Fruit fly (Drosophila melanogaster) whole organism, adult: ENCODE measurements around the gene tth.

Experiments used
- CG7045 ChIP-seq: fragments of 200-800 bp; sonication (Bioruptor generic); optimal IDR thresholded peaks from 2 replicates; lab custom pipeline; 2017; ENCODE audit warnings: missing biosample characterization, mild to moderate bottlenecking, missing genetic modification characterization
- Clk ChIP-seq: fragments of 200-800 bp; sonication (Bioruptor generic); optimal IDR thresholded peaks from 2 replicates; lab custom pipeline; 2017; ENCODE audit warnings: missing biosample characterization, missing genetic modification characterization

- TF ChIP-seq Clk (GFP tag; lab: Kevin White, UChicago) (no peak), CG7045 (GFP tag; lab: Kevin White, UChicago) (no peak)
Measured at dm6 chrX:13627855-13628254, 11.5 kb upstream of the tth start.
